Worm (Caenorhabditis elegans): ENCODE results near the gene fipr-15.

Gene fipr-15

DNA sequence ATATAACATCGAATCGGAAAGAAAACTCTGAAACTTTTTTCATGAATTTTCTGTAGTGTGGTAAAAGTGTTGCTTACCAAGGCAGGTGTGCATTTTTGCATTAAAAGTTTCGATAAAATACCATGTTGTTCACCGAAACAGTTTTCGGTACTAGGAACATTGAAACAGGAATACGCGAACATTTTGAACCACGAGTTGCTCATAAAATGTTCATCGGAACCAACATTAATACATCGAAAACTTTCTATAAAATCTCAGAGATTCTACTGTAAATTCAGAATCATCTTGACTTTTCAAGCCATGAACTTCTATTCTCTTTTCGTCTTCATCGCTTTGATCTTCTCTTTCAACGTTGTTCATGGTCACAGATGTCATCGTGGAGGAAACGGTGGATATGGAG lies at the start of gene fipr-15:
fipr-15 (plus strand) TSS at position 301 of the 400 bp plus-strand sequence.
- TF ChIP-seq fkh-3 (tag; optimal IDR thresholded peaks at IDR 0.05) (no peak), B0019.2 (GFP tag; conservative IDR thresholded peaks at IDR 0.05) (no peak), rpc-1 (optimal IDR thresholded peaks at IDR 0.05) (no peak), rpc-1 (tag; optimal IDR thresholded peaks at IDR 0.05) (no peak), atf-7 (tag; optimal IDR thresholded peaks at IDR 0.05) (no peak), efl-1 (GFP tag; optimal IDR thresholded peaks at IDR 0.05) (no peak), ztf-6 (GFP tag; IDR thresholded peaks at IDR 0.05) (no peak), Y79H2A.3 (GFP tag; conservative IDR thresholded peaks at IDR 0.05) (no peak), somi-1 (GFP tag; optimal IDR thresholded peaks at IDR 0.05) (no peak), F57A8.1 (GFP tag; optimal IDR thresholded peaks at IDR 0.05) (no peak), F23B12.7 (tag; optimal IDR thresholded peaks at IDR 0.05; ENCODE audit: insufficient read depth) (no peak), dpl-1 (GFP tag; optimal IDR thresholded peaks at IDR 0.05) (no peak), nhr-120 (GFP tag; IDR thresholded peaks at IDR 0.05) (no peak), K12H6.12 (tag; optimal IDR thresholded peaks at IDR 0.05) (no peak)

DNA sequence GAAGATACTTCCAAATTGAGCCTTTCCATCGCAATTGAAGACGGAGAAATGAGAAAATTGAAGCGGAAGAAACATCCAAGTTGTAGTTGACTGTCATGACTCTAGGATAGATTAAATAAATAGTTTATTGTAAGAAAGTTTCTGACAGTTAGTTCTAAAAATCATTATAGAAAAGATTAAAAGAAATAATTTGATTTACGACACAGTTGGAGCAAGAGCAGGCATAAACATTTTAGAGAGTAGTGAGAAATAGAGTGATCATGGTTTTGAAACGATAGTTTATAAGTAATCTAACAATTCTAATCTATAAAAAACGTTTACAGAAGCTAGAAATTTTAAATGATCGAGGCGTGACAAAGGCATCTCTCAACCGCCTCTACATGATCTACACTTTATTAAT lies 48.2 kb upstream of the fipr-15 start, which contains the start of gene best-15:
best-15 (minus strand) TSS at position 101 of the 400 bp plus-strand sequence.
- no peak for TF ChIP-seq C17E4.6 (GFP tag; IDR thresholded peaks at IDR 0.05)
- no peak for TF ChIP-seq dox-1 (GFP tag; IDR thresholded peaks at IDR 0.05)
- no peak for TF ChIP-seq unc-62 (GFP tag; optimal IDR thresholded peaks at IDR 0.05)
- no peak for TF ChIP-seq Y56A3A.18 (GFP tag; IDR thresholded peaks at IDR 0.05)
- no peak for TF ChIP-seq hrde-1 (tag; optimal IDR thresholded peaks at IDR 0.05; ENCODE audit: borderline replicate concordance)

DNA sequence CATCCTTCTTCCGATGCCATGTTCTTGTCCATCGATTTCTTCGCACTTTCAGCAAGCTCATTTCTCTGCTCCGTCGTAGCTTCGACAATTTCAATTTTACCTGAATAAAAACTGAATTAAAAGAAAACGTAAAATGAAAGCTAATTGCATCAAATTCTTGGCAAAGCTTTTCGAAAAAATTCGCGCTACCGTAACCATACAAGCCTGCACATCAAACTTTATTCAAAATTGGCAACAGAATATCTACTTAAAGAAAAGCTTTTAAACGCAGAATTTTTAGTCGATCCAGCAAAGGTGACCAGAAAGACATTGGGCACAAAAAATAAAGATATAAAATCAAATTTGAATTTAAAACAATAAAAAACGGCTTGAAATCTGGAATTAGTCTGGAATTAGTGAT lies 38.1 kb upstream of the fipr-15 start:
- no peak for TF ChIP-seq Y56A3A.18 (GFP tag; IDR thresholded peaks at IDR 0.05)
- TF ChIP-seq nhr-80 (tag; optimal IDR thresholded peaks at IDR 0.05): no peak
- no peak for TF ChIP-seq let-607 (tag; optimal IDR thresholded peaks at IDR 0.05)
- no peak for TF ChIP-seq Y53F4B.3 (GFP tag; IDR thresholded peaks at IDR 0.05)
- TF ChIP-seq F33H1.4 (GFP tag; IDR thresholded peaks at IDR 0.05): no peak
- no peak for TF ChIP-seq snpc-4 (GFP tag; optimal IDR thresholded peaks at IDR 0.05)
- TF ChIP-seq snpc-4 (tag; optimal IDR thresholded peaks at IDR 0.05): no peak
- no peak for TF ChIP-seq sptf-2 (GFP tag; optimal IDR thresholded peaks at IDR 0.05)
- TF ChIP-seq Y53G8AR.9 (GFP tag; conservative IDR thresholded peaks at IDR 0.05): peak; percentile 73; the same call in 1 of the 2 replicates
- no peak for TF ChIP-seq B0336.3 (GFP tag; IDR thresholded peaks at IDR 0.05)
- no peak for TF ChIP-seq ama-1 (optimal IDR thresholded peaks at IDR 0.05)
- peak in 1 of 2 experiments; percentile 28 for TF ChIP-seq ama-1 (GFP tag; optimal IDR thresholded peaks at IDR 0.05)
- TF ChIP-seq F57C9.4 (tag; optimal IDR thresholded peaks at IDR 0.05): no peak
- no peak for TF ChIP-seq tlf-1 (GFP tag; optimal IDR thresholded peaks at IDR 0.05)
- peak; percentile 69 for TF ChIP-seq madf-6 (GFP tag; IDR thresholded peaks at IDR 0.05)
- no peak for TF ChIP-seq F37B4.10 (GFP tag; IDR thresholded peaks at IDR 0.05)
- TF ChIP-seq ztf-18 (tag; optimal IDR thresholded peaks at IDR 0.05): no peak
- no peak for TF ChIP-seq K11D2.4 (GFP tag; IDR thresholded peaks at IDR 0.05)
- TF ChIP-seq nfyb-1 (GFP tag; IDR thresholded peaks at IDR 0.05): peak; percentile 18; the same call in 1 of the 2 replicates
- TF ChIP-seq egl-44 (GFP tag; IDR thresholded peaks at IDR 0.05): 0 out of 2 replicates have a peak, but pooled peaks have one; percentile 36
- TF ChIP-seq gei-17 (GFP tag; optimal IDR thresholded peaks at IDR 0.05): no peak
- no peak for TF ChIP-seq lsy-27 (tag; optimal IDR thresholded peaks at IDR 0.05; ENCODE audit: borderline replicate concordance, insufficient read depth)
- 0 out of 2 replicates have a peak, but pooled peaks have one; percentile 46 for TF ChIP-seq C17E4.6 (GFP tag; IDR thresholded peaks at IDR 0.05)
- no peak for TF ChIP-seq F57A8.1 (GFP tag; optimal IDR thresholded peaks at IDR 0.05)
- TF ChIP-seq unc-130 (GFP tag; optimal IDR thresholded peaks at IDR 0.05): no peak
- TF ChIP-seq nhr-27 (tag; optimal IDR thresholded peaks at IDR 0.05): no peak
- TF ChIP-seq ceh-91 (GFP tag; IDR thresholded peaks at IDR 0.05): no peak
- TF ChIP-seq dox-1 (GFP tag; IDR thresholded peaks at IDR 0.05): peak; percentile 40
- TF ChIP-seq hmg-1.2 (GFP tag; IDR thresholded peaks at IDR 0.05): peak; percentile 16; the same call in 1 of the 2 replicates
- TF ChIP-seq snpc-3.4 (tag; optimal IDR thresholded peaks at IDR 0.05): no peak
- no peak for TF ChIP-seq athp-1 (tag; optimal IDR thresholded peaks at IDR 0.05)
- TF ChIP-seq rcor-1 (GFP tag; IDR thresholded peaks at IDR 0.05): peak; percentile 31; the same call in 1 of the 2 replicates
